In genomic region chr3L:8461229-8462004, dm6 we compare ENCODE assay signal across 1 fruit fly cellular context.
TF ChIP-seq lines count a peak whose summit lies in the region.

No protein-coding gene starts in this region.

TF ChIP-seq in whole organism, embryonic, 481 proteins besides CTCF, POLR2A, EP300 and RAD21 (continued from another document):
- TF ChIP-seq CG10209 (GFP tag; optimal IDR thresholded peaks at IDR 0.05; lab: Kevin White, UChicago), result no peak
- TF ChIP-seq org-1 (GFP tag; optimal IDR thresholded peaks at IDR 0.05; lab: Kevin White, UChicago), result no peak
- TF ChIP-seq CG11696 (GFP tag; IDR thresholded peaks at IDR 0.05; lab: Robert Waterston, UW), result no peak
- no peak for TF ChIP-seq CG17361 (GFP tag; IDR thresholded peaks at IDR 0.05; lab: Robert Waterston, UW)
- no peak for TF ChIP-seq Fer3 (tag; optimal IDR thresholded peaks at IDR 0.05; lab: Kevin White, UChicago)
- TF ChIP-seq trh (GFP tag; optimal IDR thresholded peaks at IDR 0.05; lab: Kevin White, UChicago), result no peak
- no peak for TF ChIP-seq CG32767 (GFP tag; IDR thresholded peaks at IDR 0.05; lab: Robert Waterston, UW)
- TF ChIP-seq CG11695 (GFP tag; IDR thresholded peaks at IDR 0.05; lab: Robert Waterston, UW), result no peak
- TF ChIP-seq Mes4 (GFP tag; optimal IDR thresholded peaks at IDR 0.05; lab: Kevin White, UChicago), result no peak
- TF ChIP-seq D19B (GFP tag; optimal IDR thresholded peaks at IDR 0.05; lab: Kevin White, UChicago), result peak; percentile 70
- TF ChIP-seq vvl (GFP tag; IDR thresholded peaks at IDR 0.05; lab: Robert Waterston, UW), result peak; percentile 59; the same call in 1 of the 2 replicates
- no peak for TF ChIP-seq CG10147 (GFP tag; optimal IDR thresholded peaks at IDR 0.05; lab: Kevin White, UChicago)
- TF ChIP-seq ac (GFP tag; optimal IDR thresholded peaks at IDR 0.05; lab: Kevin White, UChicago), result no peak
- no peak for TF ChIP-seq CG5245 (GFP tag; optimal IDR thresholded peaks at IDR 0.05; lab: Kevin White, UChicago)
- TF ChIP-seq CG1647 (GFP tag; optimal IDR thresholded peaks at IDR 0.05; lab: Kevin White, UChicago), result no peak
- no peak for TF ChIP-seq NC2α (GFP tag; optimal IDR thresholded peaks at IDR 0.05; lab: Kevin White, UChicago)
- TF ChIP-seq Ssrp (tag; optimal IDR thresholded peaks at IDR 0.05; lab: Kevin White, UChicago), result no peak
- no peak for TF ChIP-seq bowl (GFP tag; IDR thresholded peaks at IDR 0.05; lab: Robert Waterston, UW)
- no peak for TF ChIP-seq az2 (GFP tag; optimal IDR thresholded peaks at IDR 0.05; lab: Kevin White, UChicago)
- no peak for TF ChIP-seq CG6689 (GFP tag; IDR thresholded peaks at IDR 0.05; lab: Robert Waterston, UW)
- TF ChIP-seq gsb (GFP tag; IDR thresholded peaks at IDR 0.05; lab: Robert Waterston, UW), result no peak
- TF ChIP-seq Sry-β (GFP tag; optimal IDR thresholded peaks at IDR 0.05; lab: Kevin White, UChicago), result no peak
- 0 out of 3 replicates have a peak, but pooled peaks have one; percentile 61 for TF ChIP-seq CG2199 (GFP tag; IDR thresholded peaks at IDR 0.05; lab: Robert Waterston, UW)
- peak; percentile 8 for TF ChIP-seq CG12391 (tag; optimal IDR thresholded peaks at IDR 0.05; lab: Kevin White, UChicago)
- TF ChIP-seq CG17328 (GFP tag; IDR thresholded peaks at IDR 0.05; lab: Robert Waterston, UW), result no peak
- no peak for TF ChIP-seq Antp (GFP tag; optimal IDR thresholded peaks at IDR 0.05; lab: Kevin White, UChicago)
- no peak for TF ChIP-seq Drgx (GFP tag; IDR thresholded peaks at IDR 0.05; lab: Robert Waterston, UW)
- no peak for TF ChIP-seq bigmax (GFP tag; optimal IDR thresholded peaks at IDR 0.05; lab: Kevin White, UChicago)
- TF ChIP-seq lbe (GFP tag; optimal IDR thresholded peaks at IDR 0.05; lab: Kevin White, UChicago), result no peak
- peak in 1 of 2 experiments; percentile 72 for TF ChIP-seq Pdp1 (GFP tag; optimal IDR thresholded peaks at IDR 0.05; lab: Kevin White, UChicago)
- peak; percentile 71 for TF ChIP-seq z (GFP tag; IDR thresholded peaks at IDR 0.05; lab: Robert Waterston, UW)
- TF ChIP-seq CG6683 (GFP tag; optimal IDR thresholded peaks at IDR 0.05; lab: Kevin White, UChicago), result no peak
